Worm (Caenorhabditis elegans) whole organism, late embryonic: Measurements from ENCODE around the gene btb-12.

Experiments used
- C38D4.7 ChIP-seq: fragments of 200-800 bp; sonication (Bioruptor generic); optimal IDR thresholded peaks from 2 replicates; lab custom pipeline; 2018; ENCODE audit warnings: mild to moderate bottlenecking, missing genetic modification characterization, moderate library complexity, missing compliant biosample characterization
- K09A11.1 ChIP-seq: sonication (generic microtip); optimal IDR thresholded peaks from 2 replicates; lab custom pipeline; 2017; ENCODE audit warnings: antibody characterized with exemption, mild to moderate bottlenecking, missing genetic modification characterization, missing compliant biosample characterization; ENCODE audit not compliant: insufficient read depth
- Y22D7AL.16 ChIP-seq: sonication (generic microtip); optimal IDR thresholded peaks from 2 replicates; lab custom pipeline; 2016; ENCODE audit warnings: missing genetic modification characterization, missing compliant biosample characterization
- ahr-1 ChIP-seq: sonication (generic microtip); optimal IDR thresholded peaks from 2 replicates; lab custom pipeline; 2016; ENCODE audit warnings: missing genetic modification characterization, missing compliant biosample characterization
- ceh-14 ChIP-seq: sonication (generic microtip); optimal IDR thresholded peaks from 2 replicates; lab custom pipeline; 2016; ENCODE audit warnings: missing genotype, missing genetic modification characterization, missing compliant biosample characterization
- ceh-18 ChIP-seq: sonication (generic microtip); optimal IDR thresholded peaks from 2 replicates; lab custom pipeline; 2016; ENCODE audit warnings: missing genetic modification characterization, missing compliant biosample characterization
- ceh-19 ChIP-seq: fragments of 200-800 bp; sonication (Bioruptor generic); optimal IDR thresholded peaks from 2 replicates; lab custom pipeline; 2018; ENCODE audit warnings: mild to moderate bottlenecking, missing genetic modification characterization, missing compliant biosample characterization
- ceh-2 ChIP-seq: sonication (generic microtip); optimal IDR thresholded peaks from 2 replicates; lab custom pipeline; 2016; ENCODE audit warnings: missing genotype, missing genetic modification characterization, missing compliant biosample characterization
- ceh-24 ChIP-seq: sonication (generic microtip); optimal IDR thresholded peaks from 2 replicates; lab custom pipeline; 2016; ENCODE audit warnings: mild to moderate bottlenecking, missing genetic modification characterization, missing compliant biosample characterization
- ceh-30 ChIP-seq: fragments of 150-350 bp; optimal IDR thresholded peaks from 2 replicates; lab custom pipeline; 2014; ENCODE audit warnings: missing biosample characterization, missing genetic modification characterization
- ceh-45 ChIP-seq: fragments of 200-800 bp; sonication (Bioruptor generic); IDR thresholded peaks from 2 replicates; pipeline ENCODE4 v1.3.6; 2022; ENCODE audit warnings: missing genetic modification reagents, missing genetic modification characterization, missing compliant biosample characterization
- ceh-48 ChIP-seq: sonication (generic microtip); optimal IDR thresholded peaks from 2 replicates; lab custom pipeline; 2016; ENCODE audit warnings: missing genetic modification characterization, inconsistent platforms, missing compliant biosample characterization
- dmd-4 ChIP-seq: sonication (generic microtip); optimal IDR thresholded peaks from 2 replicates; lab custom pipeline; 2016; ENCODE audit warnings: borderline replicate concordance, missing genetic modification characterization, missing compliant biosample characterization
- elt-4 ChIP-seq: sonication (generic microtip); optimal IDR thresholded peaks from 2 replicates; lab custom pipeline; 2016; ENCODE audit warnings: missing genetic modification characterization, missing compliant biosample characterization
- ets-4 ChIP-seq: sonication (generic microtip); optimal IDR thresholded peaks from 2 replicates; lab custom pipeline; 2016; ENCODE audit warnings: missing genetic modification characterization, missing compliant biosample characterization
- eyg-1 ChIP-seq: sonication (generic microtip); optimal IDR thresholded peaks from 2 replicates; lab custom pipeline; 2016; ENCODE audit warnings: missing genotype, missing genetic modification characterization, missing compliant biosample characterization
- fax-1 ChIP-seq: sonication (generic microtip); optimal IDR thresholded peaks from 2 replicates; lab custom pipeline; 2016; ENCODE audit warnings: missing genotype, missing genetic modification characterization, missing compliant biosample characterization
- fkh-6 ChIP-seq: sonication (generic microtip); optimal IDR thresholded peaks from 2 replicates; lab custom pipeline; 2016; ENCODE audit warnings: missing genetic modification characterization, missing compliant biosample characterization
- hlh-30 ChIP-seq: sonication (generic microtip); optimal IDR thresholded peaks from 2 replicates; lab custom pipeline; 2017; ENCODE audit warnings: antibody characterized with exemption, missing genetic modification characterization, missing compliant biosample characterization; ENCODE audit not compliant: insufficient read depth
- hlh-6 ChIP-seq: sonication (generic microtip); optimal IDR thresholded peaks from 2 replicates; lab custom pipeline; 2016; ENCODE audit warnings: missing genotype, missing genetic modification characterization, missing compliant biosample characterization
- hlh-8 ChIP-seq: sonication (generic microtip); optimal IDR thresholded peaks from 2 replicates; lab custom pipeline; 2016; ENCODE audit warnings: missing genotype, missing genetic modification characterization, missing compliant biosample characterization
- madf-2 ChIP-seq: sonication (generic microtip); optimal IDR thresholded peaks from 2 replicates; lab custom pipeline; 2017; ENCODE audit warnings: missing genetic modification characterization, missing compliant biosample characterization
- mec-3 ChIP-seq: sonication (generic microtip); optimal IDR thresholded peaks from 2 replicates; lab custom pipeline; 2016; ENCODE audit warnings: borderline replicate concordance, missing genetic modification characterization, missing compliant biosample characterization
- nhr-11 ChIP-seq: fragments of 150-350 bp; optimal IDR thresholded peaks from 2 replicates; lab custom pipeline; 2014; ENCODE audit warnings: missing biosample characterization, missing genetic modification characterization
- nhr-232 ChIP-seq: sonication (generic microtip); optimal IDR thresholded peaks from 2 replicates; lab custom pipeline; 2016; ENCODE audit warnings: missing genetic modification characterization, missing compliant biosample characterization
- npax-4 ChIP-seq: sonication (generic microtip); optimal IDR thresholded peaks from 2 replicates; lab custom pipeline; 2016; ENCODE audit warnings: missing genetic modification characterization, missing compliant biosample characterization
- pag-3 ChIP-seq: sonication (generic microtip); optimal IDR thresholded peaks from 2 replicates; lab custom pipeline; 2016; ENCODE audit warnings: missing compliant biosample characterization, missing genetic modification characterization, borderline replicate concordance
- pat-9 ChIP-seq: fragments of 200-800 bp; sonication (Bioruptor generic); optimal IDR thresholded peaks from 2 replicates; lab custom pipeline; 2018; ENCODE audit warnings: mild to moderate bottlenecking, missing genetic modification characterization, moderate library complexity, missing compliant biosample characterization
- pha-2 ChIP-seq: sonication (generic microtip); optimal IDR thresholded peaks from 2 replicates; lab custom pipeline; 2017; ENCODE audit warnings: mild to moderate bottlenecking, missing genetic modification characterization, missing compliant biosample characterization
- pha-4 ChIP-seq: fragments of 150-350 bp; optimal IDR thresholded peaks from 2 replicates; lab custom pipeline; 2018; ENCODE audit warnings: missing biosample characterization, missing genetic modification reagents, missing genetic modification characterization
- rnt-1 ChIP-seq: sonication (generic microtip); optimal IDR thresholded peaks from 2 replicates; lab custom pipeline; 2016; ENCODE audit warnings: missing genetic modification characterization, missing compliant biosample characterization
- sox-2 ChIP-seq: fragments of 200-800 bp; sonication (Bioruptor generic); IDR thresholded peaks from 2 replicates; pipeline ENCODE4 v1.3.6; 2022; ENCODE audit warnings: missing genetic modification reagents, missing genetic modification characterization, missing compliant biosample characterization
- tbx-2 ChIP-seq: sonication (generic microtip); optimal IDR thresholded peaks from 2 replicates; lab custom pipeline; 2016; ENCODE audit warnings: missing genetic modification characterization, missing compliant biosample characterization
- tbx-7 ChIP-seq: sonication (generic microtip); optimal IDR thresholded peaks from 2 replicates; lab custom pipeline; 2016; ENCODE audit warnings: missing genotype, missing genetic modification characterization, missing compliant biosample characterization
- unc-42 ChIP-seq: sonication (generic microtip); optimal IDR thresholded peaks from 2 replicates; lab custom pipeline; 2016; ENCODE audit warnings: missing genotype, missing genetic modification characterization, missing compliant biosample characterization
- zip-5 ChIP-seq: sonication (generic microtip); optimal IDR thresholded peaks from 2 replicates; lab custom pipeline; 2016; ENCODE audit warnings: missing genetic modification characterization, missing compliant biosample characterization
- ztf-16 ChIP-seq: sonication (generic microtip); optimal IDR thresholded peaks from 2 replicates; lab custom pipeline; 2017; ENCODE audit warnings: missing genetic modification characterization, missing compliant biosample characterization

btb-12 gene

ce11 chrII:1679081-1679480 lies 24.1 kb downstream of the btb-12 start, which contains the start of gene irld-36:
Gene irld-36 (plus strand): TSS chrII:1679381.
- TF ChIP-seq eyg-1 (tag; lab: Kevin White, UChicago) (no peak), pat-9 (tag; lab: Kevin White, UChicago) (no peak), ztf-16 (tag; lab: Kevin White, UChicago) (no peak), pag-3 (tag; lab: Kevin White, UChicago) (no peak), ceh-24 (tag; lab: Kevin White, UChicago) (no peak), ceh-14 (no peak), mec-3 (no peak), sox-2 (GFP tag; lab: Robert Waterston, UW) (no peak), zip-5 (tag; lab: Kevin White, UChicago) (no peak), hlh-6 (tag; lab: Kevin White, UChicago) (no peak), nhr-232 (tag; lab: Kevin White, UChicago) (no peak), ceh-19 (GFP tag; lab: Kevin White, UChicago) (no peak)
- TF ChIP-seq, all 69 proteins: peak for 0

- no peak for TF ChIP-seq sox-2 (GFP tag; lab: Robert Waterston, UW)
- TF ChIP-seq ahr-1 (tag; lab: Kevin White, UChicago): no peak
- no peak for TF ChIP-seq dmd-4
- no peak for TF ChIP-seq K09A11.1
These were observed 27.2 kb downstream of the btb-12 start, which contains the start of gene fbxb-26 for ce11 chrII:1682218-1682617. Gene fbxb-26 (plus strand): TSS chrII:1682518.

- TF ChIP-seq npax-4 (no peak), nhr-11 (tag; lab: Kevin White, UChicago) (no peak), ahr-1 (tag; lab: Kevin White, UChicago) (no peak), ceh-48 (no peak), pag-3 (tag; lab: Kevin White, UChicago) (no peak), mec-3 (no peak)
These were observed 28.7 kb downstream of the btb-12 start, which contains the start of gene fbxb-25 for ce11 chrII:1683742-1684141. Gene fbxb-25 (plus strand): TSS chrII:1684042.

ce11 chrII:1688813-1689212 lies 33.8 kb downstream of the btb-12 start, which contains the start of the genes fbxb-18 and fbxb-19:
Gene fbxb-18 (minus strand): TSS chrII:1688913.
Gene fbxb-19 (minus strand): TSS chrII:1689181.
- TF ChIP-seq pat-9 (tag; lab: Kevin White, UChicago) (no peak), ceh-45 (GFP tag; lab: Robert Waterston, UW) (no peak), hlh-8 (tag; lab: Kevin White, UChicago) (no peak), elt-4 (tag; lab: Kevin White, UChicago) (no peak), hlh-30 (no peak), fax-1 (tag; lab: Kevin White, UChicago) (no peak), madf-2 (no peak), nhr-232 (tag; lab: Kevin White, UChicago) (no peak), unc-42 (tag; lab: Kevin White, UChicago) (no peak), C38D4.7 (GFP tag; lab: Kevin White, UChicago) (no peak), rnt-1 (tag; lab: Kevin White, UChicago) (no peak), pha-2 (no peak), ceh-48 (no peak), zip-5 (tag; lab: Kevin White, UChicago) (no peak), ceh-30 (tag; lab: Kevin White, UChicago) (no peak), ahr-1 (tag; lab: Kevin White, UChicago) (no peak), tbx-7 (tag; lab: Kevin White, UChicago) (no peak), mec-3 (no peak)

- no peak for TF ChIP-seq ets-4 (tag; lab: Kevin White, UChicago)
- TF ChIP-seq tbx-2 (tag; lab: Kevin White, UChicago): no peak
- no peak for TF ChIP-seq C38D4.7 (GFP tag; lab: Kevin White, UChicago)
- no peak for TF ChIP-seq dmd-4
- no peak for TF ChIP-seq ceh-2 (tag; lab: Kevin White, UChicago)
- no peak for TF ChIP-seq fax-1 (tag; lab: Kevin White, UChicago)
- TF ChIP-seq fkh-6 (tag; lab: Kevin White, UChicago): no peak
- TF ChIP-seq ceh-14: no peak
- no peak for TF ChIP-seq hlh-8 (tag; lab: Kevin White, UChicago)
- TF ChIP-seq mec-3: no peak
- no peak for TF ChIP-seq ceh-18 (tag; lab: Kevin White, UChicago)
- TF ChIP-seq Y22D7AL.16: no peak
- TF ChIP-seq pha-4 (tag; lab: Kevin White, UChicago): no peak
These were observed 36.0 kb downstream of the btb-12 start, which contains the start of gene fbxc-22 for ce11 chrII:1691011-1691410. Gene fbxc-22 (minus strand): TSS chrII:1691111.
